Fruit fly (Drosophila melanogaster): ENCODE results near the gene CG32986.
A peak's percentile ranks its signal among the peaks of the same experiment; 100 is the strongest.

CG32986 gene

DNA sequence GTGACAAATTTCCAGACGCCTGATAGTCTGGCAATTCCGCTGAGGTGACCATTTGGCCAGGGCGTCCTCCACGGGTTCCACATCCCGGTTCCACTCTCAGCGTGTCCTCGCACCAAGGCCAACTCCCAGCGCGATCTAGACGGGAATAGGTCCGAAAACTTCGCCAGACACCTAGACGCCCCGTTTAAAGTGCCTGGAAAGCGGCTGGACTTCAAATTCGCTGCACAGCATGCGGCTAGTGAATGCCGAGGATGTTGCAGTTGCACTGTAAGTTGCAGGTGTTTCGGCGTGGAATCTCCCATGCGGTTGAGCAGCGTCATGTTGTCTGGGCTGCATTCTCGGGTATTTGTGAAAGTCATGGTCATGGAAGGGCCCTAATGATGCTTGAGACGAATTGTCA is 13.4 kb upstream of the CG32986 start (continued):
- TF ChIP-seq CG12219 (GFP tag; optimal IDR thresholded peaks at IDR 0.05), result no peak
- TF ChIP-seq Trl (optimal IDR thresholded peaks at IDR 0.05), result no peak
- no peak for TF ChIP-seq Trl (GFP tag; optimal IDR thresholded peaks at IDR 0.05)
- TF ChIP-seq ash1 (GFP tag; optimal IDR thresholded peaks at IDR 0.05), result no peak
- no peak for TF ChIP-seq CG4360 (GFP tag; IDR thresholded peaks at IDR 0.05)
- no peak for TF ChIP-seq chm (GFP tag; IDR thresholded peaks at IDR 0.05)
- no peak for TF ChIP-seq CG9609 (GFP tag; optimal IDR thresholded peaks at IDR 0.05)
- TF ChIP-seq CG12744 (GFP tag; optimal IDR thresholded peaks at IDR 0.05), result no peak

DNA sequence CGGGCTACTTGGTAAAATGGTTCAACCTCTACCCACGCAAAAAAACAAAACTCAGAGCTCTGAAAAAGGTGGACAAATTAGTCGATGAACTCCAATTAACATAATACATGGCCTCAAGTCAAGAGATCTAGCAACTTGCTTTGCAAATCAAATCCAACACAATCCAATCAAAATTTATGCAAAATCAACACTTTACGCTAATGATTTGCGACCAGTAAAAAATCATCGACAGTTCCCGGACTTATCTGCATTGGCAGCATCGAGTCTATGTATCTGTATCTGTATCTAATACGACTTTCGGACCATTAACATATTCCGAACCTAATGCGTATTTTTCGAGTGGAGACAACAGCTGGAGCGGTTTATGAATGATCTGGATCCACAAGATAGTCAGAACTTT is 11.5 kb upstream of the CG32986 start:
- TF ChIP-seq CG7987 (GFP tag; optimal IDR thresholded peaks at IDR 0.05) (no peak), vvl (GFP tag; IDR thresholded peaks at IDR 0.05) (peak; percentile 53; the same call in 1 of the 2 replicates), zf30C (GFP tag; optimal IDR thresholded peaks at IDR 0.05) (no peak), CG34422 (GFP tag; IDR thresholded peaks at IDR 0.05) (no peak), CG13894 (tag; optimal IDR thresholded peaks at IDR 0.05) (peak; percentile 30), Atf-2 (GFP tag; optimal IDR thresholded peaks at IDR 0.05) (no peak), otp (GFP tag; IDR thresholded peaks at IDR 0.05) (no peak), CG15479 (GFP tag; optimal IDR thresholded peaks at IDR 0.05) (no peak), abd-A (tag; optimal IDR thresholded peaks at IDR 0.05) (peak; percentile 63), CG12769 (tag; optimal IDR thresholded peaks at IDR 0.05) (peak; percentile 8), Eip74EF (GFP tag; optimal IDR thresholded peaks at IDR 0.05) (no peak), ems (GFP tag; optimal IDR thresholded peaks at IDR 0.05) (no peak), chinmo (GFP tag; IDR thresholded peaks at IDR 0.05; ENCODE audit: partially characterized antibody) (0 out of 4 replicates have a peak, but pooled peaks have one; percentile 41)

- TF ChIP-seq gt (GFP tag; IDR thresholded peaks at IDR 0.05) (no peak), Side (GFP tag; optimal IDR thresholded peaks at IDR 0.05) (peak; percentile 64), Fer1 (GFP tag; optimal IDR thresholded peaks at IDR 0.05) (peak; percentile 38), odd (GFP tag; optimal IDR thresholded peaks at IDR 0.05) (peak; percentile 90), CG6854 (GFP tag; optimal IDR thresholded peaks at IDR 0.05) (peak; percentile 32), fd64A (GFP tag; optimal IDR thresholded peaks at IDR 0.05) (peak; percentile 77), tio (GFP tag; optimal IDR thresholded peaks at IDR 0.05) (peak; percentile 34), CG16863 (GFP tag; optimal IDR thresholded peaks at IDR 0.05) (peak; percentile 38), Eip74EF (GFP tag; optimal IDR thresholded peaks at IDR 0.05) (peak in 1 of 2 experiments; percentile 7), jumu (GFP tag; optimal IDR thresholded peaks at IDR 0.05) (no peak), CG4820 (GFP tag; optimal IDR thresholded peaks at IDR 0.05) (peak; percentile 43), HmgD (GFP tag; optimal IDR thresholded peaks at IDR 0.05) (no peak), esg (GFP tag; conservative IDR thresholded peaks at IDR 0.05) (no peak), grau (tag; optimal IDR thresholded peaks at IDR 0.05) (peak; percentile 25), Neu2 (GFP tag; optimal IDR thresholded peaks at IDR 0.05; ENCODE audit: borderline replicate concordance) (peak; percentile 30), CG4730 (GFP tag; IDR thresholded peaks at IDR 0.05) (no peak), nerfin-1 (tag; optimal IDR thresholded peaks at IDR 0.05) (peak; percentile 76), CG9727 (GFP tag; optimal IDR thresholded peaks at IDR 0.05) (peak; percentile 90), luna (GFP tag; optimal IDR thresholded peaks at IDR 0.05) (peak; percentile 9), seq (GFP tag; IDR thresholded peaks at IDR 0.05) (peak; percentile 39; the same call in 1 of the 2 replicates), pzg (GFP tag; optimal IDR thresholded peaks at IDR 0.05) (no peak), NK7.1 (GFP tag; optimal IDR thresholded peaks at IDR 0.05) (peak; percentile 36), Mad (GFP tag; optimal IDR thresholded peaks at IDR 0.05) (no peak), org-1 (GFP tag; optimal IDR thresholded peaks at IDR 0.05) (peak; percentile 80), twi (tag; optimal IDR thresholded peaks at IDR 0.05) (peak; percentile 90), Xbp1 (GFP tag; optimal IDR thresholded peaks at IDR 0.05) (no peak), CG8478 (optimal IDR thresholded peaks at IDR 0.05) (no peak), CG8359 (GFP tag; optimal IDR thresholded peaks at IDR 0.05; ENCODE audit: borderline replicate concordance) (peak; percentile 76), shn (GFP tag; optimal IDR thresholded peaks at IDR 0.05) (peak; percentile 30), ash1 (GFP tag; optimal IDR thresholded peaks at IDR 0.05) (peak; percentile 3), CG33557 (GFP tag; optimal IDR thresholded peaks at IDR 0.05) (peak; percentile 91)
Measured at dm6 chr2L:8852235-8852634, 10.3 kb upstream of the CG32986 start.

Data from whole organism, embryonic.